Fruit fly (Drosophila melanogaster) whole organism, embryonic: Measurements from ENCODE around the gene Ufsp2.

ENCODE experiments used
- B-H2 ChIP-seq: fragments of 200-800 bp; sonication (Bioruptor generic); optimal IDR thresholded peaks from 2 replicates; lab custom pipeline; 2018; ENCODE audit warnings: missing biosample characterization, mild to moderate bottlenecking, missing genetic modification characterization
- BtbVII ChIP-seq: fragments of 200-800 bp; sonication (Bioruptor generic); optimal IDR thresholded peaks from 3 replicates; lab custom pipeline; 2017; ENCODE audit warnings: missing biosample characterization, mild to moderate bottlenecking, missing genetic modification characterization
- CG10147 ChIP-seq: fragments of 200-800 bp; sonication (Bioruptor generic); optimal IDR thresholded peaks from 2 replicates; lab custom pipeline; 2019; ENCODE audit warnings: missing biosample characterization, mild to moderate bottlenecking, missing genetic modification characterization, moderate library complexity
- CG11085 ChIP-seq: fragments of 200-800 bp; sonication (Bioruptor generic); IDR thresholded peaks from 2 replicates; pipeline ENCODE4 v1.3.6; 2022; ENCODE audit warnings: missing biosample characterization, missing genetic modification characterization
- CG12659 ChIP-seq: fragments of 200-800 bp; sonication (Bioruptor generic); optimal IDR thresholded peaks from 3 replicates; lab custom pipeline; 2017; ENCODE audit warnings: mild to moderate bottlenecking, missing biosample characterization, missing genetic modification reagents, missing genetic modification characterization
- CG13424 ChIP-seq: fragments of 200-800 bp; sonication (Bioruptor generic); optimal IDR thresholded peaks from 2 replicates; lab custom pipeline; 2019; ENCODE audit warnings: missing biosample characterization, mild to moderate bottlenecking, missing genetic modification characterization, moderate library complexity
- CG16779 ChIP-seq: fragments of 200-800 bp; sonication (Bioruptor generic); IDR thresholded peaks from 2 replicates; pipeline ENCODE4 v1.3.6; 2022; ENCODE audit warnings: missing biosample characterization, missing genetic modification characterization
- CG16863 ChIP-seq: fragments of 200-800 bp; sonication (Bioruptor generic); optimal IDR thresholded peaks from 3 replicates; lab custom pipeline; 2016; ENCODE audit warnings: missing biosample characterization, missing genetic modification characterization
- CG2202 ChIP-seq: fragments of 200-800 bp; sonication (Bioruptor generic); optimal IDR thresholded peaks from 2 replicates; lab custom pipeline; 2018; ENCODE audit warnings: missing biosample characterization, mild to moderate bottlenecking, missing genetic modification characterization
- CG2875 ChIP-seq: fragments of 200-800 bp; sonication (Bioruptor generic); optimal IDR thresholded peaks from 2 replicates; lab custom pipeline; 2017; ENCODE audit warnings: missing biosample characterization, mild to moderate bottlenecking, missing genetic modification characterization, missing genetic modification reagents
- CG31388 ChIP-seq: fragments of 200-800 bp; sonication (Bioruptor generic); optimal IDR thresholded peaks from 2 replicates; lab custom pipeline; 2016; ENCODE audit warnings: missing biosample characterization, missing genetic modification characterization
- CG4820 ChIP-seq: fragments of 200-800 bp; sonication (Bioruptor generic); optimal IDR thresholded peaks from 3 replicates; lab custom pipeline; 2016; ENCODE audit warnings: missing biosample characterization, missing genetic modification characterization
- CG6175 ChIP-seq: fragments of 200-800 bp; sonication (Bioruptor generic); IDR thresholded peaks from 3 replicates; pipeline ENCODE4 v1.3.6; 2022; ENCODE audit warnings: missing biosample characterization, missing genetic modification characterization
- CG6254 ChIP-seq: fragments of 200-800 bp; sonication (Bioruptor generic); optimal IDR thresholded peaks from 3 replicates; lab custom pipeline; 2017; ENCODE audit warnings: mild to moderate bottlenecking, missing biosample characterization, missing genetic modification reagents, missing genetic modification characterization
- CG6791 ChIP-seq: fragments of 200-800 bp; sonication (Bioruptor generic); IDR thresholded peaks from 3 replicates; pipeline ENCODE4 v1.3.6; 2022; ENCODE audit warnings: missing biosample characterization, missing genetic modification characterization; ENCODE audit not compliant: partially characterized antibody
- CG7786 ChIP-seq: fragments of 200-800 bp; sonication (Bioruptor generic); optimal IDR thresholded peaks from 2 replicates; lab custom pipeline; 2016; ENCODE audit warnings: missing biosample characterization, missing genetic modification characterization
- CG9817 ChIP-seq: fragments of 200-800 bp; sonication (Bioruptor generic); optimal IDR thresholded peaks from 2 replicates; lab custom pipeline; 2018; ENCODE audit warnings: missing biosample characterization, mild to moderate bottlenecking, missing genetic modification characterization, moderate library complexity
- CTCF ChIP-seq: fragments of 200-800 bp; sonication (Bioruptor generic); optimal IDR thresholded peaks from 2 replicates; lab custom pipeline; 2017; ENCODE audit warnings: missing biosample characterization, mild to moderate bottlenecking, missing genetic modification characterization, moderate library complexity
- D ChIP-seq, 2 experiments: fragments of 200-800 bp in 1 of 2; fragments of >200 bp in 1 of 2; sonication (Bioruptor generic) in 1 of 2; optimal IDR thresholded peaks; 2 replicates in 1 of 2; 3 replicates in 1 of 2; lab custom pipeline; 2017; ENCODE audit warnings: mild to moderate bottlenecking in 1 of 2, missing biosample characterization in 1 of 2, missing genetic modification characterization in 1 of 2, missing genetic modification reagents in 1 of 2
- Dfd ChIP-seq, 2 experiments: fragments of >200 bp; optimal IDR thresholded peaks; 2 replicates each; lab custom pipeline; 2017; ENCODE audit warnings: missing biosample characterization in 2 of 2, missing genetic modification characterization in 2 of 2
- Dip2 ChIP-seq: fragments of 200-800 bp; sonication (Bioruptor generic); IDR thresholded peaks from 2 replicates; pipeline ENCODE4 v1.3.6; 2022; ENCODE audit warnings: missing biosample characterization, missing genetic modification characterization
- Dll ChIP-seq: fragments of 200-800 bp; sonication (Bioruptor generic); IDR thresholded peaks from 4 replicates; pipeline ENCODE4 v1.3.6; 2022; ENCODE audit warnings: missing biosample characterization, missing genetic modification characterization; ENCODE audit not compliant: partially characterized antibody
- Doc2 ChIP-seq: fragments of 200-800 bp; sonication (Bioruptor generic); IDR thresholded peaks from 2 replicates; pipeline ENCODE4 v1.3.6; 2022; ENCODE audit warnings: missing biosample characterization, missing genetic modification characterization
- E2f2 ChIP-seq: fragments of 200-800 bp; sonication (Bioruptor generic); IDR thresholded peaks from 2 replicates; pipeline ENCODE4 v1.3.6; 2022; ENCODE audit warnings: missing biosample characterization, missing genetic modification characterization
- Ets65A ChIP-seq: fragments of 200-800 bp; sonication (Bioruptor generic); peaks from one replicate; lab custom pipeline; 2016; ENCODE audit warnings: missing biosample characterization, missing genetic modification characterization
- HLH3B ChIP-seq: fragments of 200-800 bp; sonication (Bioruptor generic); IDR thresholded peaks from 2 replicates; pipeline ENCODE4 v1.3.6; 2022; ENCODE audit warnings: missing biosample characterization, missing genetic modification characterization
- Hr78 ChIP-seq, 2 experiments: fragments of 200-800 bp in 1 of 2; fragments of >200 bp in 1 of 2; sonication (Bioruptor generic) in 1 of 2; optimal IDR thresholded peaks; 2 replicates each; lab custom pipeline; 2017 to 2019; ENCODE audit warnings: missing biosample characterization in 2 of 2, missing genetic modification characterization in 2 of 2, mild to moderate bottlenecking in 1 of 2, moderate library complexity in 1 of 2
- Mad ChIP-seq: fragments of 200-800 bp; sonication (Bioruptor generic); optimal IDR thresholded peaks from 2 replicates; lab custom pipeline; 2016; ENCODE audit warnings: missing biosample characterization, missing genetic modification characterization
- Oaz ChIP-seq: fragments of 200-800 bp; sonication (Bioruptor generic); IDR thresholded peaks from 2 replicates; pipeline ENCODE4 v1.3.6; 2022; ENCODE audit warnings: missing biosample characterization, missing genetic modification characterization
- Rfx ChIP-seq: fragments of 200-800 bp; sonication (Bioruptor generic); IDR thresholded peaks from 2 replicates; pipeline ENCODE4 v1.3.6; 2022; ENCODE audit warnings: missing biosample characterization, missing genetic modification characterization
- Rx ChIP-seq: fragments of 200-800 bp; sonication (Bioruptor generic); IDR thresholded peaks from 2 replicates; pipeline ENCODE4 v1.3.6; 2022; ENCODE audit warnings: missing biosample characterization, missing genetic modification characterization
- Sin3A ChIP-seq: fragments of >200 bp; optimal IDR thresholded peaks from 2 replicates; lab custom pipeline; 2018
- Trl ChIP-seq, 3 experiments: fragments of >200 bp in 2 of 3; fragments of 200-800 bp in 1 of 3; sonication (Bioruptor generic) in 1 of 3; optimal IDR thresholded peaks; 2 replicates in 1 of 3; 3 replicates in 2 of 3; lab custom pipeline; 2016 to 2017; ENCODE audit warnings: missing biosample characterization in 1 of 3, missing genetic modification characterization in 1 of 3
- Usf ChIP-seq: fragments of 200-800 bp; sonication (Bioruptor generic); optimal IDR thresholded peaks from 2 replicates; lab custom pipeline; 2017; ENCODE audit warnings: missing genotype, missing biosample characterization, missing genetic modification characterization
- Xbp1 ChIP-seq: fragments of 200-800 bp; sonication (Bioruptor generic); optimal IDR thresholded peaks from 3 replicates; lab custom pipeline; 2016; ENCODE audit warnings: missing biosample characterization, mild to moderate bottlenecking, missing genetic modification characterization
- YL-1 ChIP-seq: fragments of 200-800 bp; sonication (Bioruptor generic); optimal IDR thresholded peaks from 3 replicates; lab custom pipeline; 2017; ENCODE audit warnings: missing biosample characterization, mild to moderate bottlenecking, missing genetic modification characterization
- ac ChIP-seq: fragments of 200-800 bp; sonication (Bioruptor generic); optimal IDR thresholded peaks from 3 replicates; lab custom pipeline; 2017; ENCODE audit warnings: missing biosample characterization, mild to moderate bottlenecking, missing genetic modification characterization
- bbx ChIP-seq: fragments of 200-800 bp; sonication (Bioruptor generic); IDR thresholded peaks from 2 replicates; pipeline ENCODE4 v1.3.6; 2022; ENCODE audit warnings: missing biosample characterization, missing genetic modification characterization; ENCODE audit not compliant: partially characterized antibody
- dan ChIP-seq: fragments of 200-800 bp; sonication (Bioruptor generic); IDR thresholded peaks from 2 replicates; pipeline ENCODE4 v1.3.6; 2022; ENCODE audit warnings: missing biosample characterization, missing genetic modification characterization
- kah ChIP-seq: fragments of 200-800 bp; sonication (Bioruptor generic); optimal IDR thresholded peaks from 2 replicates; lab custom pipeline; 2018; ENCODE audit warnings: missing biosample characterization, mild to moderate bottlenecking, missing genetic modification characterization
- knrl ChIP-seq: fragments of 200-800 bp; sonication (Bioruptor generic); IDR thresholded peaks from 3 replicates; pipeline ENCODE4 v1.3.6; 2022; ENCODE audit warnings: missing biosample characterization, missing genetic modification characterization; ENCODE audit not compliant: partially characterized antibody
- lov ChIP-seq, 2 experiments: fragments of 200-800 bp in 1 of 2; fragments of >200 bp in 1 of 2; sonication (Bioruptor generic) in 1 of 2; IDR thresholded peaks in 1 of 2; optimal IDR thresholded peaks in 1 of 2; 2 replicates in 1 of 2; 3 replicates in 1 of 2; pipeline versions ENCODE4 v1.3.6 to Lab custom; 2017 to 2022; ENCODE audit warnings: missing biosample characterization in 1 of 2, missing genetic modification characterization in 1 of 2
- nerfin-1 ChIP-seq: fragments of 200-800 bp; sonication (Bioruptor generic); optimal IDR thresholded peaks from 3 replicates; lab custom pipeline; 2019; ENCODE audit warnings: missing biosample characterization, mild to moderate bottlenecking, missing genetic modification characterization, moderate library complexity
- pzg ChIP-seq: fragments of 200-800 bp; sonication (Bioruptor generic); optimal IDR thresholded peaks from 3 replicates; lab custom pipeline; 2018; ENCODE audit warnings: missing biosample characterization, mild to moderate bottlenecking, missing genetic modification characterization, moderate library complexity
- ro ChIP-seq: fragments of 200-800 bp; sonication (Bioruptor generic); IDR thresholded peaks from 2 replicates; pipeline ENCODE4 v1.3.6; 2022; ENCODE audit warnings: missing biosample characterization, missing genetic modification characterization
- tin ChIP-seq: fragments of 200-800 bp; sonication (Bioruptor generic); optimal IDR thresholded peaks from 3 replicates; lab custom pipeline; 2016; ENCODE audit warnings: missing biosample characterization, missing genetic modification characterization
- toy ChIP-seq: fragments of 200-800 bp; sonication (Bioruptor generic); IDR thresholded peaks from 2 replicates; pipeline ENCODE4 v1.3.6; 2022; ENCODE audit warnings: missing biosample characterization, missing genetic modification characterization
- trem ChIP-seq: fragments of 200-800 bp; optimal IDR thresholded peaks from 3 replicates; lab custom pipeline; 2019; ENCODE audit warnings: missing biosample characterization, mild to moderate bottlenecking, missing genetic modification characterization, moderate library complexity

The Ufsp2 gene

dm6 chr3L:15534274-15535227 is 41.8 kb upstream of the Ufsp2 start (continued):
- peak in 1 of 2 experiments; percentile 68 for TF ChIP-seq Trl (optimal IDR thresholded peaks at IDR 0.05; lab: Kevin White, UChicago)
- TF ChIP-seq Trl (GFP tag; optimal IDR thresholded peaks at IDR 0.05; lab: Kevin White, UChicago), result no peak
- no peak for TF ChIP-seq B-H2 (GFP tag; lab: Kevin White, UChicago)
- no peak for TF ChIP-seq CTCF
- no peak for TF ChIP-seq trem
- TF ChIP-seq dan, result no peak
- TF ChIP-seq CG11085 (GFP tag; lab: Robert Waterston, UW), result no peak
- peak; percentile 68 for TF ChIP-seq CG13424
- TF ChIP-seq Sin3A, result no peak
- peak; percentile 77 for TF ChIP-seq CG12659 (GFP tag; lab: Kevin White, UChicago)
- no peak for TF ChIP-seq toy (GFP tag; lab: Robert Waterston, UW)
- peak; percentile 40 for TF ChIP-seq CG4820 (GFP tag; lab: Kevin White, UChicago)
- TF ChIP-seq Hr78 (GFP tag; optimal IDR thresholded peaks at IDR 0.05; lab: Kevin White, UChicago), result no peak
- no peak for TF ChIP-seq CG31388 (GFP tag; lab: Kevin White, UChicago)
- TF ChIP-seq Xbp1 (GFP tag; lab: Kevin White, UChicago), result peak; percentile 72
- TF ChIP-seq Usf (GFP tag; lab: Kevin White, UChicago), result peak; percentile 56
- no peak for TF ChIP-seq kah (GFP tag; lab: Kevin White, UChicago)
- TF ChIP-seq Dll (GFP tag; lab: Robert Waterston, UW), result 0 out of 4 replicates have a peak, but pooled peaks have one; percentile 5
- no peak for TF ChIP-seq Dfd (GFP tag; optimal IDR thresholded peaks at IDR 0.05; lab: Kevin White, UChicago)
- TF ChIP-seq Ets65A (GFP tag; lab: Kevin White, UChicago), result peak; percentile 93
- peak; percentile 35 for TF ChIP-seq Mad (GFP tag; lab: Kevin White, UChicago)
- peak; percentile 28 for TF ChIP-seq CG2202 (tag; lab: Kevin White, UChicago)
- no peak for TF ChIP-seq bbx (GFP tag; lab: Robert Waterston, UW)
- no peak for TF ChIP-seq YL-1 (GFP tag; lab: Kevin White, UChicago)
- TF ChIP-seq nerfin-1, result peak; percentile 53
- TF ChIP-seq Oaz (GFP tag; lab: Robert Waterston, UW), result no peak
- peak; percentile 15 for TF ChIP-seq BtbVII (GFP tag; lab: Kevin White, UChicago)
- no peak for TF ChIP-seq ac (GFP tag; lab: Kevin White, UChicago)
- no peak for TF ChIP-seq CG2875 (GFP tag; lab: Kevin White, UChicago)
- peak; percentile 39 for TF ChIP-seq CG10147 (GFP tag; lab: Kevin White, UChicago)
- TF ChIP-seq tin, result peak; percentile 28
- no peak for TF ChIP-seq knrl
- peak; percentile 62 for TF ChIP-seq CG16863
- peak; percentile 42 for TF ChIP-seq CG7786 (GFP tag; lab: Kevin White, UChicago)
- TF ChIP-seq CG6791, result no peak
- no peak for TF ChIP-seq Doc2
- no peak for TF ChIP-seq CG16779 (GFP tag; lab: Robert Waterston, UW)
- TF ChIP-seq ro (GFP tag; lab: Robert Waterston, UW), result no peak
- peak; percentile 41; the same call in 1 of the 2 replicates for TF ChIP-seq HLH3B
- no peak for TF ChIP-seq Dip2 (GFP tag; lab: Robert Waterston, UW)
- TF ChIP-seq pzg, result no peak
- no peak for TF ChIP-seq Rx (GFP tag; lab: Robert Waterston, UW)
- no peak for TF ChIP-seq D (optimal IDR thresholded peaks at IDR 0.05; lab: Kevin White, UChicago)
- peak; percentile 43 for TF ChIP-seq D (GFP tag; optimal IDR thresholded peaks at IDR 0.05; lab: Kevin White, UChicago)
- TF ChIP-seq CG6254, result no peak
- TF ChIP-seq E2f2 (GFP tag; lab: Robert Waterston, UW), result no peak
- TF ChIP-seq CG6175, result 0 out of 3 replicates have a peak, but pooled peaks have one; percentile 14
- peak; percentile 57 for TF ChIP-seq CG9817 (tag; lab: Kevin White, UChicago)
- TF ChIP-seq Rfx (GFP tag; lab: Robert Waterston, UW), result no peak; the same call in 1 of the 2 replicates
- TF ChIP-seq lov (optimal IDR thresholded peaks at IDR 0.05; lab: Kevin White, UChicago), result no peak
- no peak for TF ChIP-seq lov (GFP tag; IDR thresholded peaks at IDR 0.05; lab: Robert Waterston, UW)
